Fruit fly (Drosophila melanogaster) whole organism, embryonic: ENCODE results near the gene Kal1.

Experiments
- Asciz ChIP-seq: fragments of 200-800 bp; sonication (Bioruptor generic); optimal IDR thresholded peaks from 2 replicates; lab custom pipeline; 2017; ENCODE audit warnings: missing biosample characterization, mild to moderate bottlenecking, missing genetic modification characterization, missing genetic modification reagents
- Awh ChIP-seq: fragments of 200-800 bp; sonication (Bioruptor generic); IDR thresholded peaks from 2 replicates; pipeline ENCODE4, ENCODE4 v1.3.6; 2022; ENCODE audit warnings: missing biosample characterization, missing genetic modification characterization
- B-H2 ChIP-seq: fragments of 200-800 bp; sonication (Bioruptor generic); optimal IDR thresholded peaks from 2 replicates; lab custom pipeline; 2018; ENCODE audit warnings: missing biosample characterization, mild to moderate bottlenecking, missing genetic modification characterization
- CG10267 ChIP-seq: fragments of 200-800 bp; sonication (Bioruptor generic); optimal IDR thresholded peaks from 2 replicates; lab custom pipeline; 2018; ENCODE audit warnings: missing biosample characterization, mild to moderate bottlenecking, missing genetic modification characterization, moderate library complexity
- CG10654 ChIP-seq: fragments of 200-800 bp; sonication (Bioruptor generic); optimal IDR thresholded peaks from 2 replicates; lab custom pipeline; 2016; ENCODE audit warnings: missing biosample characterization, missing genetic modification characterization
- CG11723 ChIP-seq: fragments of 200-800 bp; sonication (Bioruptor generic); optimal IDR thresholded peaks from 2 replicates; lab custom pipeline; 2017; ENCODE audit warnings: missing biosample characterization, mild to moderate bottlenecking, missing genetic modification characterization
- CG12071 ChIP-seq: fragments of 200-800 bp; sonication (Bioruptor generic); optimal IDR thresholded peaks from 3 replicates; lab custom pipeline; 2018; ENCODE audit warnings: missing biosample characterization, mild to moderate bottlenecking, missing genetic modification characterization
- CG12236 ChIP-seq: fragments of 200-800 bp; sonication (Bioruptor generic); optimal IDR thresholded peaks from 2 replicates; lab custom pipeline; 2016; ENCODE audit warnings: missing biosample characterization, missing genetic modification characterization
- CG12744 ChIP-seq: fragments of 200-800 bp; sonication (Bioruptor generic); optimal IDR thresholded peaks from 2 replicates; lab custom pipeline; 2016; ENCODE audit warnings: missing biosample characterization, missing genetic modification characterization
- CG12769 ChIP-seq: fragments of 200-800 bp; sonication (Bioruptor generic); optimal IDR thresholded peaks from 2 replicates; lab custom pipeline; 2019; ENCODE audit warnings: missing biosample characterization, mild to moderate bottlenecking, missing genetic modification characterization, moderate library complexity
- CG14014 ChIP-seq: fragments of 200-800 bp; sonication (Bioruptor generic); IDR thresholded peaks from 2 replicates; pipeline ENCODE4 v1.3.6; 2022; ENCODE audit warnings: missing biosample characterization, missing genetic modification characterization
- CG14441 ChIP-seq: fragments of 200-800 bp; sonication (Bioruptor generic); IDR thresholded peaks from 2 replicates; pipeline ENCODE4 v1.3.6; 2022; ENCODE audit warnings: missing biosample characterization, missing genetic modification characterization
- CG14860 ChIP-seq: fragments of 200-800 bp; sonication (Bioruptor generic); IDR thresholded peaks from 3 replicates; pipeline ENCODE4 v1.3.6; 2022; ENCODE audit warnings: missing biosample characterization, missing genetic modification characterization; ENCODE audit not compliant: partially characterized antibody
- CG1529 ChIP-seq: fragments of 200-800 bp; sonication (Bioruptor generic); optimal IDR thresholded peaks from 3 replicates; lab custom pipeline; 2018; ENCODE audit warnings: missing biosample characterization, missing genetic modification characterization
- CG17328 ChIP-seq: fragments of 200-800 bp; sonication (Bioruptor generic); IDR thresholded peaks from 2 replicates; pipeline ENCODE4 v1.3.6; 2022; ENCODE audit warnings: missing biosample characterization, missing genetic modification characterization
- CG17829 ChIP-seq: fragments of 200-800 bp; optimal IDR thresholded peaks from 2 replicates; lab custom pipeline; 2019; ENCODE audit warnings: missing biosample characterization, mild to moderate bottlenecking, missing genetic modification characterization, moderate library complexity
- CG1832 ChIP-seq: fragments of 200-800 bp; sonication (Bioruptor generic); optimal IDR thresholded peaks from 2 replicates; lab custom pipeline; 2017; ENCODE audit warnings: missing biosample characterization, mild to moderate bottlenecking, missing genetic modification characterization, inconsistent platforms
- CG31441 ChIP-seq: fragments of 200-800 bp; sonication (Bioruptor generic); IDR thresholded peaks from 2 replicates; pipeline ENCODE4 v1.3.6; 2022; ENCODE audit warnings: missing biosample characterization, missing genetic modification characterization
- CG4404 ChIP-seq: fragments of 200-800 bp; sonication (Bioruptor generic); IDR thresholded peaks from 2 replicates; pipeline ENCODE4 v1.3.6; 2022; ENCODE audit warnings: missing biosample characterization, missing genetic modification characterization
- CG4707 ChIP-seq: fragments of 200-800 bp; sonication (Bioruptor generic); optimal IDR thresholded peaks from 2 replicates; lab custom pipeline; 2018; ENCODE audit warnings: missing biosample characterization, mild to moderate bottlenecking, missing genetic modification characterization, moderate library complexity
- CG6765 ChIP-seq: fragments of 200-800 bp; sonication (Bioruptor generic); optimal IDR thresholded peaks from 3 replicates; lab custom pipeline; 2017; ENCODE audit warnings: missing biosample characterization, mild to moderate bottlenecking, missing genetic modification characterization
- CG7745 ChIP-seq: fragments of 200-800 bp; sonication (Bioruptor generic); optimal IDR thresholded peaks from 2 replicates; lab custom pipeline; 2018; ENCODE audit warnings: missing biosample characterization, mild to moderate bottlenecking, missing genetic modification characterization, moderate library complexity
- CG9932 ChIP-seq: fragments of 200-800 bp; sonication (Bioruptor generic); IDR thresholded peaks from 2 replicates; pipeline ENCODE4 v1.3.6; 2022; ENCODE audit warnings: missing biosample characterization, missing genetic modification characterization
- Chrac-16 ChIP-seq: fragments of 200-800 bp; sonication (Bioruptor generic); optimal IDR thresholded peaks from 3 replicates; lab custom pipeline; 2016; ENCODE audit warnings: missing biosample characterization, missing genetic modification characterization
- Drgx ChIP-seq: fragments of 200-800 bp; sonication (Bioruptor generic); IDR thresholded peaks from 2 replicates; pipeline ENCODE4 v1.3.6; 2022; ENCODE audit warnings: missing biosample characterization, missing genetic modification characterization
- E2f2 ChIP-seq: fragments of 200-800 bp; sonication (Bioruptor generic); IDR thresholded peaks from 2 replicates; pipeline ENCODE4 v1.3.6; 2022; ENCODE audit warnings: missing biosample characterization, missing genetic modification characterization
- HLH3B ChIP-seq: fragments of 200-800 bp; sonication (Bioruptor generic); IDR thresholded peaks from 2 replicates; pipeline ENCODE4 v1.3.6; 2022; ENCODE audit warnings: missing biosample characterization, missing genetic modification characterization
- HLH4C ChIP-seq: fragments of 200-800 bp; sonication (Bioruptor generic); IDR thresholded peaks from 3 replicates; pipeline ENCODE4 v1.3.6; 2022; ENCODE audit warnings: missing biosample characterization, missing genetic modification characterization; ENCODE audit not compliant: partially characterized antibody
- Myb ChIP-seq: fragments of 200-800 bp; sonication (Bioruptor generic); optimal IDR thresholded peaks from 2 replicates; lab custom pipeline; 2016; ENCODE audit warnings: missing biosample characterization, missing genetic modification characterization
- Nf-YB ChIP-seq: fragments of 200-800 bp; sonication (Bioruptor generic); optimal IDR thresholded peaks from 3 replicates; lab custom pipeline; 2019; ENCODE audit warnings: missing biosample characterization, mild to moderate bottlenecking, missing genetic modification characterization, moderate library complexity
- Nf-YC ChIP-seq: fragments of 200-800 bp; optimal IDR thresholded peaks from 3 replicates; lab custom pipeline; 2019; ENCODE audit warnings: missing biosample characterization, mild to moderate bottlenecking, missing genetic modification characterization, moderate library complexity
- Side ChIP-seq: fragments of 200-800 bp; sonication (Bioruptor generic); optimal IDR thresholded peaks from 2 replicates; lab custom pipeline; 2016; ENCODE audit warnings: missing biosample characterization, missing genetic modification characterization
- Sry-β ChIP-seq: fragments of 200-800 bp; sonication (Bioruptor generic); optimal IDR thresholded peaks from 2 replicates; lab custom pipeline; 2018; ENCODE audit warnings: missing biosample characterization, mild to moderate bottlenecking, missing genetic modification characterization, moderate library complexity
- Stat92E ChIP-seq, 3 experiments: fragments of >200 bp in 2 of 3; fragments of 200-800 bp in 1 of 3; sonication (Bioruptor generic) in 1 of 3; optimal IDR thresholded peaks; 2 replicates each; lab custom pipeline; 2017 to 2019; ENCODE audit warnings: missing biosample characterization in 3 of 3, missing genetic modification characterization in 3 of 3, mild to moderate bottlenecking in 1 of 3, moderate library complexity in 1 of 3
- Usf ChIP-seq: fragments of 200-800 bp; sonication (Bioruptor generic); optimal IDR thresholded peaks from 2 replicates; lab custom pipeline; 2017; ENCODE audit warnings: missing genotype, missing biosample characterization, missing genetic modification characterization
- bowl ChIP-seq: fragments of 200-800 bp; sonication (Bioruptor generic); IDR thresholded peaks from 2 replicates; pipeline ENCODE4 v1.3.6; 2022; ENCODE audit warnings: missing biosample characterization, missing genetic modification characterization
- bsh ChIP-seq, 2 experiments: fragments of 200-800 bp; sonication (Bioruptor generic); optimal IDR thresholded peaks; 2 replicates each; lab custom pipeline; 2017 to 2018; ENCODE audit warnings: mild to moderate bottlenecking in 2 of 2, missing biosample characterization in 2 of 2, missing genetic modification characterization in 2 of 2, moderate library complexity in 1 of 2
- croc ChIP-seq: fragments of 200-800 bp; sonication (Bioruptor generic); conservative IDR thresholded peaks from 3 replicates; pipeline ENCODE4 v1.3.6; 2022; ENCODE audit warnings: missing biosample characterization, missing genetic modification characterization
- emc ChIP-seq: fragments of 200-800 bp; sonication (Bioruptor generic); optimal IDR thresholded peaks from 2 replicates; lab custom pipeline; 2016; ENCODE audit warnings: missing biosample characterization, missing genetic modification characterization
- gem ChIP-seq: fragments of 200-800 bp; sonication (Bioruptor generic); optimal IDR thresholded peaks from 2 replicates; lab custom pipeline; 2019; ENCODE audit warnings: missing biosample characterization, mild to moderate bottlenecking, missing genetic modification characterization, moderate library complexity
- gro ChIP-seq: fragments of 200-800 bp; sonication (Bioruptor generic); optimal IDR thresholded peaks from 2 replicates; lab custom pipeline; 2016; ENCODE audit warnings: missing biosample characterization, missing genetic modification characterization
- gt ChIP-seq: fragments of 200-800 bp; sonication (Bioruptor generic); IDR thresholded peaks from 2 replicates; pipeline ENCODE4 v1.3.6; 2022; ENCODE audit warnings: missing biosample characterization, missing genetic modification characterization
- lola ChIP-seq, 3 experiments: fragments of >200 bp in 2 of 3; fragments of 200-800 bp in 1 of 3; sonication (Bioruptor generic) in 1 of 3; optimal IDR thresholded peaks; 2 replicates each; lab custom pipeline; 2017 to 2019; ENCODE audit warnings: missing biosample characterization in 3 of 3, missing genetic modification characterization in 3 of 3, mild to moderate bottlenecking in 1 of 3, moderate library complexity in 1 of 3
- lov ChIP-seq, 2 experiments: fragments of 200-800 bp in 1 of 2; fragments of >200 bp in 1 of 2; sonication (Bioruptor generic) in 1 of 2; IDR thresholded peaks in 1 of 2; optimal IDR thresholded peaks in 1 of 2; 2 replicates in 1 of 2; 3 replicates in 1 of 2; pipeline versions ENCODE4 v1.3.6 to Lab custom; 2017 to 2022; ENCODE audit warnings: missing biosample characterization in 1 of 2, missing genetic modification characterization in 1 of 2
- maf-S ChIP-seq: fragments of 200-800 bp; sonication (Bioruptor generic); optimal IDR thresholded peaks from 2 replicates; lab custom pipeline; 2016; ENCODE audit warnings: missing biosample characterization, missing genetic modification characterization
- org-1 ChIP-seq: fragments of 200-800 bp; sonication (Bioruptor generic); optimal IDR thresholded peaks from 2 replicates; lab custom pipeline; 2017; ENCODE audit warnings: missing biosample characterization, missing genetic modification characterization
- pan ChIP-seq, 4 experiments: fragments of >200 bp in 3 of 4; fragments of 200-800 bp in 1 of 4; sonication (Bioruptor generic) in 1 of 4; optimal IDR thresholded peaks in 3 of 4; IDR thresholded peaks in 1 of 4; 2 replicates each; pipeline versions ENCODE4 v1.3.6 to Lab custom; 2017 to 2022; ENCODE audit warnings: missing biosample characterization in 2 of 4, missing genetic modification characterization in 2 of 4, mixed read lengths in 1 of 4
- ranshi ChIP-seq: fragments of 200-800 bp; sonication (Bioruptor generic); IDR thresholded peaks from 2 replicates; pipeline ENCODE4 v1.3.6; 2022; ENCODE audit warnings: missing biosample characterization, missing genetic modification characterization
- yki ChIP-seq: fragments of >200 bp; optimal IDR thresholded peaks from 3 replicates; lab custom pipeline; 2018

The Kal1 gene

dm6 chr3R:24188619-24189018, 47.4 kb downstream of the Kal1 start, which contains the start of gene CG5515 (continued):
- peak; percentile 32 for TF ChIP-seq CG12236
- no peak for TF ChIP-seq CG1529 (GFP tag; lab: Kevin White, UChicago)
- TF ChIP-seq pan (optimal IDR thresholded peaks at IDR 0.05; lab: Kevin White, UChicago): no peak
- peak in 1 of 2 experiments; percentile 82 for TF ChIP-seq pan (GFP tag; optimal IDR thresholded peaks at IDR 0.05 in 1 of 2, IDR thresholded peaks at IDR 0.05 in 1 of 2)
- no peak for TF ChIP-seq CG12071 (GFP tag; lab: Kevin White, UChicago)
- TF ChIP-seq CG14860 (GFP tag; lab: Robert Waterston, UW): peak; percentile 80
- peak; percentile 76 for TF ChIP-seq CG4404 (GFP tag; lab: Robert Waterston, UW)
- TF ChIP-seq Usf (GFP tag; lab: Kevin White, UChicago): peak; percentile 5
- TF ChIP-seq CG7745 (tag; lab: Kevin White, UChicago): no peak
- TF ChIP-seq Side (GFP tag; lab: Kevin White, UChicago): peak; percentile 62
- peak; percentile 64 for TF ChIP-seq gt (GFP tag; lab: Robert Waterston, UW)
- peak; percentile 61 for TF ChIP-seq CG10654 (GFP tag; lab: Kevin White, UChicago)
- no peak for TF ChIP-seq CG4707 (GFP tag; lab: Kevin White, UChicago)
- TF ChIP-seq CG12769: peak; percentile 75
- peak; percentile 65 for TF ChIP-seq maf-S (GFP tag; lab: Kevin White, UChicago)
- TF ChIP-seq Asciz (GFP tag; lab: Kevin White, UChicago): no peak
- peak; percentile 75 for TF ChIP-seq B-H2 (GFP tag; lab: Kevin White, UChicago)
- peak; percentile 86 for TF ChIP-seq E2f2
- peak; percentile 69 for TF ChIP-seq Chrac-16 (GFP tag; lab: Kevin White, UChicago)
- TF ChIP-seq Awh: no peak
- TF ChIP-seq lov (optimal IDR thresholded peaks at IDR 0.05; lab: Kevin White, UChicago): no peak
- peak; percentile 79; the same call in 2 of the 3 replicates for TF ChIP-seq lov (GFP tag; IDR thresholded peaks at IDR 0.05; lab: Robert Waterston, UW)
- TF ChIP-seq gem (tag; lab: Kevin White, UChicago): peak; percentile 92
- TF ChIP-seq gro (GFP tag; lab: Kevin White, UChicago): peak; percentile 73
- no peak for TF ChIP-seq CG1832 (GFP tag; lab: Kevin White, UChicago)
- peak; percentile 51 for TF ChIP-seq emc
- no peak for TF ChIP-seq Stat92E (GFP tag; optimal IDR thresholded peaks at IDR 0.05; lab: Kevin White, UChicago)
- peak; percentile 58 for TF ChIP-seq Nf-YC (tag; lab: Kevin White, UChicago)
- peak in 1 of 3 experiments; percentile 84 for TF ChIP-seq lola (GFP tag; optimal IDR thresholded peaks at IDR 0.05; lab: Kevin White, UChicago)
- TF ChIP-seq CG14014 (GFP tag; lab: Robert Waterston, UW): peak; percentile 70; the same call in 1 of the 2 replicates
- TF ChIP-seq bowl (GFP tag; lab: Robert Waterston, UW): peak; percentile 44; the same call in 1 of the 2 replicates
- peak; percentile 76 for TF ChIP-seq CG14441 (GFP tag; lab: Robert Waterston, UW)
- no peak for TF ChIP-seq yki (lab: Kevin White, UChicago)
- TF ChIP-seq CG12744 (GFP tag; lab: Kevin White, UChicago): peak; percentile 50
- peak; percentile 66 for TF ChIP-seq CG17829 (tag; lab: Kevin White, UChicago)
- no peak for TF ChIP-seq org-1 (GFP tag; lab: Kevin White, UChicago)
- peak; percentile 75 for TF ChIP-seq Drgx (GFP tag; lab: Robert Waterston, UW)
- TF ChIP-seq Sry-β (GFP tag; lab: Kevin White, UChicago): no peak
- peak; percentile 84 for TF ChIP-seq HLH3B (GFP tag; lab: Robert Waterston, UW)
- peak; percentile 88 for TF ChIP-seq CG9932 (GFP tag; lab: Robert Waterston, UW)
- TF ChIP-seq Myb (GFP tag; lab: Kevin White, UChicago): peak; percentile 62
- peak; percentile 51 for TF ChIP-seq CG11723 (GFP tag; lab: Kevin White, UChicago)
- TF ChIP-seq ranshi (GFP tag; lab: Robert Waterston, UW): peak; percentile 40; the same call in 1 of the 2 replicates
- peak; percentile 59 for TF ChIP-seq CG10267 (tag; lab: Kevin White, UChicago)
- peak in 1 of 2 experiments; percentile 68 for TF ChIP-seq bsh (GFP tag; optimal IDR thresholded peaks at IDR 0.05; lab: Kevin White, UChicago)
- TF ChIP-seq CG31441 (GFP tag; lab: Robert Waterston, UW): no peak; the same call in 1 of the 2 replicates
- TF ChIP-seq Nf-YB (GFP tag; lab: Kevin White, UChicago): no peak
- TF ChIP-seq croc (GFP tag; lab: Robert Waterston, UW): peak; percentile 76; the same call in 2 of the 3 replicates
- peak; percentile 85 for TF ChIP-seq CG17328 (GFP tag; lab: Robert Waterston, UW)
- no peak for TF ChIP-seq CG6765 (GFP tag; lab: Kevin White, UChicago)
- peak; percentile 83 for TF ChIP-seq HLH4C (GFP tag; lab: Robert Waterston, UW)
